Worm (Caenorhabditis elegans) whole organism, young adult: ENCODE results near the gene str-139.
"Not testable (repeated sequence)": the region's sequence is repeated elsewhere in the genome, so short reads cannot be mapped to it uniquely, and the experiment has no call there.

Experiments
- B0261.1 ChIP-seq: sonication (generic microtip); optimal IDR thresholded peaks from 2 replicates; lab custom pipeline; 2016; ENCODE audit warnings: mild to moderate bottlenecking, missing genetic modification characterization, moderate library complexity, missing compliant biosample characterization
- C17E4.6 ChIP-seq: fragments of 200-800 bp; sonication (Bioruptor generic); IDR thresholded peaks from 2 replicates; pipeline ENCODE4 v1.3.6; 2022; ENCODE audit warnings: missing genetic modification reagents, missing genetic modification characterization, missing compliant biosample characterization
- atf-7 ChIP-seq: sonication (generic microtip); optimal IDR thresholded peaks from 2 replicates; lab custom pipeline; 2017; ENCODE audit warnings: mild to moderate bottlenecking, missing genetic modification characterization, missing compliant biosample characterization
- ekl-4 ChIP-seq: fragments of 200-800 bp; sonication (Bioruptor generic); IDR thresholded peaks from 2 replicates; pipeline ENCODE4 v1.3.6; 2022; ENCODE audit warnings: missing genetic modification reagents, missing genetic modification characterization, missing compliant biosample characterization
- him-1 ChIP-seq: sonication (generic microtip); optimal IDR thresholded peaks from 2 replicates; lab custom pipeline; 2016; ENCODE audit warnings: missing genotype, missing genetic modification reagents, missing genetic modification characterization, missing compliant biosample characterization
- hlh-12 ChIP-seq: sonication (generic microtip); optimal IDR thresholded peaks from 2 replicates; lab custom pipeline; 2016; ENCODE audit warnings: missing genetic modification characterization, missing compliant biosample characterization
- nfya-1 ChIP-seq: sonication (generic microtip); optimal IDR thresholded peaks from 2 replicates; lab custom pipeline; 2017; ENCODE audit warnings: antibody characterized with exemption, missing compliant biosample characterization, missing genetic modification characterization, borderline replicate concordance; ENCODE audit not compliant: insufficient read depth
- nhr-179 ChIP-seq: sonication (generic microtip); optimal IDR thresholded peaks from 2 replicates; lab custom pipeline; 2016; ENCODE audit warnings: mild to moderate bottlenecking, missing genetic modification characterization, missing compliant biosample characterization
- snpc-4 ChIP-seq, 5 experiments: fragments of 150-350 bp in 1 of 5; sonication (generic microtip) in 4 of 5; optimal IDR thresholded peaks; 2 replicates each; lab custom pipeline; 2014 to 2018; ENCODE audit warnings: missing genetic modification characterization in 5 of 5, missing biosample characterization in 3 of 5, antibody characterized with exemption in 2 of 5, mild to moderate bottlenecking in 2 of 5, missing compliant biosample characterization in 2 of 5, missing genotype in 2 of 5, moderate library complexity in 2 of 5, missing genetic modification reagents in 1 of 5
- tbp1 ChIP-seq: fragments of 200-800 bp; sonication (Bioruptor generic); optimal IDR thresholded peaks from 2 replicates; lab custom pipeline; 2018; ENCODE audit warnings: mild to moderate bottlenecking, missing genetic modification characterization, missing compliant biosample characterization

ce11 chrV:8057771-8058170, 4.2 kb downstream of the str-139 start:
- TF ChIP-seq C17E4.6 (GFP tag; lab: Robert Waterston, UW); nfya-1 (tag; lab: Kevin White, UChicago); him-1 (tag; lab: Kevin White, UChicago); hlh-12 (tag; lab: Kevin White, UChicago); ekl-4; tbp1; atf-7 (tag; lab: Kevin White, UChicago); snpc-4 (GFP tag; optimal IDR thresholded peaks at IDR 0.05; lab: Kevin White, UChicago); snpc-4 (tag; optimal IDR thresholded peaks at IDR 0.05; lab: Kevin White, UChicago); nhr-179 (tag; lab: Kevin White, UChicago); B0261.1 (tag; lab: Kevin White, UChicago): not testable (repeated sequence)
